Worm (Caenorhabditis elegans) whole organism, young adult: ENCODE data around the gene ZK822.1.
A peak's percentile ranks its signal among the peaks of the same experiment; 100 is the strongest.

Experiments
- B0019.2 ChIP-seq: fragments of 200-800 bp; sonication (Bioruptor generic); conservative IDR thresholded peaks from 2 replicates; pipeline ENCODE4 v1.3.6; 2022; ENCODE audit warnings: missing genetic modification reagents, missing genetic modification characterization, missing compliant biosample characterization
- B0035.1 ChIP-seq: sonication (generic microtip); optimal IDR thresholded peaks from 2 replicates; lab custom pipeline; 2016; ENCODE audit warnings: missing genetic modification characterization, mild to moderate bottlenecking, missing compliant biosample characterization, missing genotype, missing genetic modification reagents
- B0261.1 ChIP-seq: sonication (generic microtip); optimal IDR thresholded peaks from 2 replicates; lab custom pipeline; 2016; ENCODE audit warnings: mild to moderate bottlenecking, missing genetic modification characterization, moderate library complexity, missing compliant biosample characterization
- B0336.3 ChIP-seq: fragments of 200-800 bp; sonication (Bioruptor generic); IDR thresholded peaks from 2 replicates; pipeline ENCODE4 v1.3.6; 2022; ENCODE audit warnings: missing genetic modification characterization, missing compliant biosample characterization
- C17E4.6 ChIP-seq: fragments of 200-800 bp; sonication (Bioruptor generic); IDR thresholded peaks from 2 replicates; pipeline ENCODE4 v1.3.6; 2022; ENCODE audit warnings: missing genetic modification reagents, missing genetic modification characterization, missing compliant biosample characterization
- D2030.7 ChIP-seq: fragments of 200-800 bp; sonication (Bioruptor generic); IDR thresholded peaks from 2 replicates; pipeline ENCODE4 v1.3.6; 2022; ENCODE audit warnings: missing genetic modification reagents, missing genetic modification characterization, missing compliant biosample characterization
- F52B5.7 ChIP-seq: sonication (generic microtip); optimal IDR thresholded peaks from 2 replicates; lab custom pipeline; 2016; ENCODE audit warnings: mild to moderate bottlenecking, missing genetic modification characterization, missing compliant biosample characterization
- K12H6.12 ChIP-seq: fragments of 200-800 bp; sonication (Bioruptor generic); optimal IDR thresholded peaks from 2 replicates; lab custom pipeline; 2018; ENCODE audit warnings: mild to moderate bottlenecking, missing genetic modification characterization, missing compliant biosample characterization
- T07F8.4 ChIP-seq: sonication (generic microtip); optimal IDR thresholded peaks from 2 replicates; lab custom pipeline; 2016; ENCODE audit warnings: mild to moderate bottlenecking, missing genetic modification characterization, moderate library complexity, missing compliant biosample characterization
- Y67H2A.10 ChIP-seq: fragments of 200-800 bp; sonication (Bioruptor generic); conservative IDR thresholded peaks from 2 replicates; pipeline ENCODE4 v1.3.6; 2022; ENCODE audit warnings: missing genetic modification reagents, missing genetic modification characterization, missing compliant biosample characterization
- Y79H2A.3 ChIP-seq: fragments of 200-800 bp; sonication (Bioruptor generic); conservative IDR thresholded peaks from 2 replicates; pipeline ENCODE4 v1.3.6; 2022; ENCODE audit warnings: missing genetic modification reagents, missing genetic modification characterization, missing compliant biosample characterization
- Y95B8A.8 ChIP-seq: fragments of 200-800 bp; sonication (Bioruptor generic); IDR thresholded peaks from 2 replicates; pipeline ENCODE4 v1.3.6; 2022; ENCODE audit warnings: missing genetic modification reagents, missing genetic modification characterization, missing compliant biosample characterization
- ZK185.1 ChIP-seq: sonication (generic microtip); optimal IDR thresholded peaks from 2 replicates; lab custom pipeline; 2016; ENCODE audit warnings: mild to moderate bottlenecking, missing genetic modification characterization, missing compliant biosample characterization; ENCODE audit not compliant: poor library complexity, severe bottlenecking
- aptf-2 ChIP-seq: fragments of 200-800 bp; sonication (Bioruptor generic); conservative IDR thresholded peaks from 2 replicates; pipeline ENCODE4 v1.3.6; 2022; ENCODE audit warnings: missing genetic modification reagents, missing genetic modification characterization, missing compliant biosample characterization
- attf-6 ChIP-seq: fragments of 200-800 bp; sonication (Bioruptor generic); IDR thresholded peaks from 2 replicates; pipeline ENCODE4 v1.3.6; 2022; ENCODE audit warnings: missing genetic modification reagents, missing genetic modification characterization, missing compliant biosample characterization
- ccch-3 ChIP-seq: fragments of 200-800 bp; sonication (Bioruptor generic); optimal IDR thresholded peaks from 2 replicates; lab custom pipeline; 2018; ENCODE audit warnings: mild to moderate bottlenecking, missing genetic modification characterization, missing compliant biosample characterization
- ceh-27 ChIP-seq: fragments of 200-800 bp; sonication (Bioruptor generic); optimal IDR thresholded peaks from 2 replicates; lab custom pipeline; 2018; ENCODE audit warnings: mild to moderate bottlenecking, missing genetic modification characterization, moderate library complexity, missing compliant biosample characterization
- ceh-40 ChIP-seq: fragments of 200-800 bp; sonication (Bioruptor generic); IDR thresholded peaks from 2 replicates; pipeline ENCODE4 v1.3.6; 2022; ENCODE audit warnings: missing genetic modification characterization, missing compliant biosample characterization
- chd-7 ChIP-seq: sonication (generic microtip); optimal IDR thresholded peaks from 2 replicates; lab custom pipeline; 2016; ENCODE audit warnings: mild to moderate bottlenecking, missing genetic modification characterization, moderate library complexity, missing compliant biosample characterization
- egl-44 ChIP-seq: fragments of 200-800 bp; sonication (Bioruptor generic); IDR thresholded peaks from 2 replicates; pipeline ENCODE4 v1.3.6; 2022; ENCODE audit warnings: missing genetic modification reagents, missing genetic modification characterization, missing compliant biosample characterization
- fkh-3 ChIP-seq: sonication (generic microtip); optimal IDR thresholded peaks from 2 replicates; lab custom pipeline; 2016; ENCODE audit warnings: mild to moderate bottlenecking, missing genetic modification characterization, missing compliant biosample characterization
- gei-17 ChIP-seq: fragments of 200-800 bp; sonication (Bioruptor generic); optimal IDR thresholded peaks from 2 replicates; lab custom pipeline; 2018; ENCODE audit warnings: mild to moderate bottlenecking, missing genetic modification characterization, missing compliant biosample characterization
- him-1 ChIP-seq: sonication (generic microtip); optimal IDR thresholded peaks from 2 replicates; lab custom pipeline; 2016; ENCODE audit warnings: missing genotype, missing genetic modification reagents, missing genetic modification characterization, missing compliant biosample characterization
- hlh-26 ChIP-seq: fragments of 200-800 bp; sonication (Bioruptor generic); conservative IDR thresholded peaks from 2 replicates; pipeline ENCODE4 v1.3.6; 2022; ENCODE audit warnings: missing genetic modification reagents, missing genetic modification characterization, missing compliant biosample characterization
- hmg-1.2 ChIP-seq: fragments of 200-800 bp; sonication (Bioruptor generic); IDR thresholded peaks from 2 replicates; pipeline ENCODE4 v1.3.6; 2022; ENCODE audit warnings: missing genetic modification reagents, missing genetic modification characterization, missing compliant biosample characterization
- let-607 ChIP-seq, 2 experiments: fragments of 200-800 bp in 1 of 2; sonication (Bioruptor generic) in 1 of 2; sonication (generic microtip) in 1 of 2; optimal IDR thresholded peaks; 2 replicates each; lab custom pipeline; 2016 to 2018; ENCODE audit warnings: mild to moderate bottlenecking in 2 of 2, missing compliant biosample characterization in 2 of 2, missing genetic modification characterization in 2 of 2, moderate library complexity in 2 of 2, missing genotype in 1 of 2
- lsl-1 ChIP-seq: fragments of 200-800 bp; sonication (Bioruptor generic); optimal IDR thresholded peaks from 2 replicates; lab custom pipeline; 2018; ENCODE audit warnings: mild to moderate bottlenecking, missing genetic modification characterization, moderate library complexity, missing compliant biosample characterization
- madf-3 ChIP-seq: fragments of 200-800 bp; sonication (Bioruptor generic); IDR thresholded peaks from 2 replicates; pipeline ENCODE4 v1.3.6; 2022; ENCODE audit warnings: missing genetic modification reagents, missing genetic modification characterization, missing compliant biosample characterization
- madf-8 ChIP-seq: fragments of 200-800 bp; sonication (Bioruptor generic); conservative IDR thresholded peaks from 2 replicates; pipeline ENCODE4 v1.3.6; 2022; ENCODE audit warnings: missing genetic modification reagents, missing genetic modification characterization, missing compliant biosample characterization
- mcd-1 ChIP-seq: fragments of 200-800 bp; sonication (Bioruptor generic); IDR thresholded peaks from 2 replicates; pipeline ENCODE4 v1.3.6; 2022; ENCODE audit warnings: missing genetic modification reagents, missing genetic modification characterization, missing compliant biosample characterization
- nhr-120 ChIP-seq: fragments of 200-800 bp; sonication (Bioruptor generic); IDR thresholded peaks from 2 replicates; pipeline ENCODE4 v1.3.6; 2022; ENCODE audit warnings: missing genetic modification characterization, missing compliant biosample characterization
- rcor-1 ChIP-seq: fragments of 200-800 bp; sonication (Bioruptor generic); IDR thresholded peaks from 2 replicates; pipeline ENCODE4 v1.3.6; 2022; ENCODE audit warnings: missing genetic modification reagents, missing genetic modification characterization, missing compliant biosample characterization
- repo-1 ChIP-seq: sonication (generic microtip); optimal IDR thresholded peaks from 2 replicates; lab custom pipeline; 2017; ENCODE audit warnings: mild to moderate bottlenecking, missing genetic modification characterization, missing compliant biosample characterization
- rpc-1 ChIP-seq, 2 experiments: fragments of 150-350 bp in 1 of 2; sonication (generic microtip) in 1 of 2; optimal IDR thresholded peaks; 2 replicates each; lab custom pipeline; 2014 to 2018; ENCODE audit warnings: missing biosample characterization in 1 of 2, missing genetic modification characterization in 1 of 2, missing genetic modification reagents in 1 of 2, missing genotype in 1 of 2
- sea-2 ChIP-seq: fragments of 200-800 bp; sonication (Bioruptor generic); IDR thresholded peaks from 2 replicates; pipeline ENCODE4 v1.3.6; 2022; ENCODE audit warnings: missing genetic modification characterization, missing compliant biosample characterization
- snpc-1.1 ChIP-seq: sonication (generic microtip); optimal IDR thresholded peaks from 2 replicates; lab custom pipeline; 2017; ENCODE audit warnings: missing genetic modification characterization, mild to moderate bottlenecking, missing compliant biosample characterization, antibody characterized with exemption, moderate library complexity, missing genotype, missing genetic modification reagents; ENCODE audit not compliant: insufficient read depth
- snpc-1.3 ChIP-seq: sonication (generic microtip); optimal IDR thresholded peaks from 2 replicates; lab custom pipeline; 2017; ENCODE audit warnings: missing genetic modification characterization, mild to moderate bottlenecking, missing compliant biosample characterization, antibody characterized with exemption, moderate library complexity, missing genotype, missing genetic modification reagents; ENCODE audit not compliant: insufficient read depth
- snpc-3.4 ChIP-seq: sonication (generic microtip); optimal IDR thresholded peaks from 2 replicates; lab custom pipeline; 2017; ENCODE audit warnings: missing genetic modification characterization, mild to moderate bottlenecking, missing compliant biosample characterization, antibody characterized with exemption, moderate library complexity, missing genotype, missing genetic modification reagents
- tbx-9 ChIP-seq: sonication (generic microtip); optimal IDR thresholded peaks from 2 replicates; lab custom pipeline; 2016; ENCODE audit warnings: borderline replicate concordance, missing genetic modification characterization, inconsistent platforms, missing compliant biosample characterization
- unc-62 ChIP-seq: fragments of 150-350 bp; optimal IDR thresholded peaks from 2 replicates; lab custom pipeline; 2014; ENCODE audit warnings: missing biosample characterization, missing genetic modification reagents, missing genetic modification characterization
- xnd-1 ChIP-seq: sonication (generic microtip); optimal IDR thresholded peaks from 2 replicates; lab custom pipeline; 2016; ENCODE audit warnings: missing genotype, missing genetic modification reagents, missing genetic modification characterization, missing compliant biosample characterization
- zfh-2 ChIP-seq: fragments of 200-800 bp; sonication (Bioruptor generic); conservative IDR thresholded peaks from 2 replicates; pipeline ENCODE4 v1.3.6; 2022; ENCODE audit warnings: missing genetic modification reagents, missing genetic modification characterization, missing compliant biosample characterization
- zim-3 ChIP-seq: sonication (generic microtip); optimal IDR thresholded peaks from 2 replicates; lab custom pipeline; 2017; ENCODE audit warnings: mild to moderate bottlenecking, missing genetic modification characterization, moderate library complexity, missing compliant biosample characterization
- ztf-18 ChIP-seq: sonication (generic microtip); optimal IDR thresholded peaks from 2 replicates; lab custom pipeline; 2016; ENCODE audit warnings: missing genotype, mild to moderate bottlenecking, missing genetic modification characterization, missing compliant biosample characterization
- ztf-22 ChIP-seq: fragments of 200-800 bp; sonication (Bioruptor generic); optimal IDR thresholded peaks from 2 replicates; lab custom pipeline; 2018; ENCODE audit warnings: mild to moderate bottlenecking, missing genetic modification characterization, moderate library complexity, missing compliant biosample characterization
- ztf-26 ChIP-seq: sonication (generic microtip); optimal IDR thresholded peaks from 2 replicates; lab custom pipeline; 2017; ENCODE audit warnings: missing genetic modification characterization, missing compliant biosample characterization
- ztf-28 ChIP-seq: fragments of 200-800 bp; sonication (Bioruptor generic); IDR thresholded peaks from 2 replicates; pipeline ENCODE4 v1.3.6; 2022; ENCODE audit warnings: missing genetic modification reagents, missing genetic modification characterization, missing compliant biosample characterization

ZK822.1 gene

DNA sequence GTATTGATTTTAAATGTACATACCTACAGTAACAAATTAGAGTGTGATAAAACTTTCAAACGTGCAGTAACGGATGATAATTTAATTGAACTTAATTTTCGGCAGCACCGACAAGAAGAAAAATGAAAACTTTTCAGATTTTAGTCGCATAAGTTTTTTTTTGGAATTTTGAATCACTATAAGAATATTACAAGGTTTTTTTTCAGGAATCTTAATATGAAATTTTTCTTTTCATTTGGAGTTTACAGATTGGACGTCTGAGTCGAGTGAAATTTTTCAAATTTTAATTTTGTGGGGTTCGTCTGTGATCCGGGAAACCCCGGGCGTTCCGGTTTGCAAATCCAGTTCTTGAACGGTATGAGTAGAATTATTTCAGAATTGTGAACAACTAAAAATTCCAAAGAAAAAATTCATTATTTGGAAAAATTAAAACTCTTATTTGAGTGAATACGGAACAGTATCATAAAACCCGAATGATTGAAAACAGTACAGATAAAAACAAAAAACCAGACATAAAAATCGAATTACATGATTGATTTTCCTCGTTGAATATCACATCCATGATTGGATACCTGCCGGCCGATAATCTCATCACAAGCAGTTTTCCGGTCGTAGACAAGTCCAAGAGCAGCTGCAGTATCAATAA lies 8.5 kb downstream of the ZK822.1 start (continued):
- TF ChIP-seq fkh-3 (no peak), B0035.1 (tag; lab: Kevin White, UChicago) (no peak), unc-62 (GFP tag; lab: Kevin White, UChicago) (no peak), B0261.1 (tag; lab: Kevin White, UChicago) (no peak), T07F8.4 (tag; lab: Kevin White, UChicago) (no peak), chd-7 (tag; lab: Kevin White, UChicago) (no peak), egl-44 (GFP tag; lab: Robert Waterston, UW) (no peak; the same call in 1 of the 2 replicates), rcor-1 (GFP tag; lab: Robert Waterston, UW) (no peak), Y67H2A.10 (GFP tag; lab: Robert Waterston, UW) (no peak), him-1 (tag; lab: Kevin White, UChicago) (no peak), rpc-1 (optimal IDR thresholded peaks at IDR 0.05; lab: Kevin White, UChicago) (no peak), rpc-1 (tag; optimal IDR thresholded peaks at IDR 0.05; lab: Kevin White, UChicago) (no peak), B0336.3 (GFP tag; lab: Robert Waterston, UW) (peak; percentile 87), madf-3 (GFP tag; lab: Robert Waterston, UW) (0 out of 2 replicates have a peak, but pooled peaks have one; percentile 40), zfh-2 (no peak), tbx-9 (tag; lab: Kevin White, UChicago) (no peak), mcd-1 (GFP tag; lab: Robert Waterston, UW) (no peak; the same call in 1 of the 2 replicates), ztf-22 (GFP tag; lab: Kevin White, UChicago) (no peak), B0019.2 (GFP tag; lab: Robert Waterston, UW) (no peak), nhr-120 (GFP tag; lab: Robert Waterston, UW) (no peak), snpc-1.1 (tag; lab: Kevin White, UChicago) (no peak), attf-6 (GFP tag; lab: Robert Waterston, UW) (no peak), Y79H2A.3 (GFP tag; lab: Robert Waterston, UW) (no peak), hlh-26 (GFP tag; lab: Robert Waterston, UW) (no peak), ztf-18 (tag; lab: Kevin White, UChicago) (no peak), ccch-3 (GFP tag; lab: Kevin White, UChicago) (no peak), ztf-28 (no peak), gei-17 (GFP tag; lab: Kevin White, UChicago) (peak; percentile 26), let-607 (tag; optimal IDR thresholded peaks at IDR 0.05; lab: Kevin White, UChicago) (peak in 1 of 2 experiments; percentile 25), ceh-27 (no peak), xnd-1 (tag; lab: Kevin White, UChicago) (no peak), ZK185.1 (no peak), lsl-1 (GFP tag; lab: Kevin White, UChicago) (no peak), ceh-40 (GFP tag; lab: Robert Waterston, UW) (no peak), zim-3 (no peak), snpc-1.3 (tag; lab: Kevin White, UChicago) (no peak), D2030.7 (no peak), C17E4.6 (GFP tag; lab: Robert Waterston, UW) (no peak), repo-1 (peak; percentile 68), ztf-26 (tag; lab: Kevin White, UChicago) (peak; percentile 34), hmg-1.2 (peak; percentile 33; the same call in 1 of the 2 replicates), F52B5.7 (no peak), madf-8 (no peak), sea-2 (no peak), aptf-2 (GFP tag; lab: Robert Waterston, UW) (no peak), K12H6.12 (tag; lab: Kevin White, UChicago) (no peak), snpc-3.4 (tag; lab: Kevin White, UChicago) (no peak), Y95B8A.8 (GFP tag; lab: Robert Waterston, UW) (peak; percentile 21; the same call in 1 of the 2 replicates)
